Fruit fly (Drosophila melanogaster) whole organism, prepupa: Measurements from ENCODE around the gene Gr32a.

Source experiments
- CG16779 ChIP-seq: fragments of 200-800 bp; sonication (Bioruptor generic); optimal IDR thresholded peaks from 3 replicates; lab custom pipeline; 2017; ENCODE audit warnings: missing biosample characterization, mild to moderate bottlenecking, missing genetic modification characterization
- Met ChIP-seq: fragments of 200-800 bp; sonication (Bioruptor generic); optimal IDR thresholded peaks from 3 replicates; lab custom pipeline; 2016; ENCODE audit warnings: missing biosample characterization, missing genetic modification characterization

DNA sequence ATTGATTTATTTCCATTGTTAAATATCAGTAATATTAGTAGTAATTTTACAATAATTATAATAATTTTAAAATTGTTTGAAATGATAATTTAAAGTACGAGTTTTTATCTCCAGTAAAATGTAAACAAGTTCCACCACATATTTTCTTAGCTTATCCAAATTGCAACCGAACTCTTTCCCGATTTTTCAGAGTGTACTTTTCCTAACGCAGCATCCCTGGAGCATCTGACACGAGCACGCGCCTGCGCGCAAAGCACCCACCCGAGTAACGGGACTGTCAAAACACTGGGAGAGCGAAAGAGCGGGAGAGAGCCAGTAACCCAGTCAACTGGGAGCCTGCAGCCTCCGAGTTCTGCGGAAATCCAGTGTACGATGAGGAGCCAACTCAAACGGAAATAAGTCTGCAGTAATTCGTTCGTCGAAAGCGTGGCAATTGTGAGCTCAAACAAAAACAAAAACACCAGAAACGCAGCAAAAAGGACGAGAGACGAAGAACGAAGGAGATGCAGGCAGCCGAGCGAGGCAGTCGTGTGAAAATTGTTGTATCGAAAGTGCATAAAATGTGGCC, 27.4 kb upstream of the Gr32a start, which contains the start of gene CG16854:
- TF ChIP-seq Met (GFP tag; lab: Kevin White, UChicago): no peak
- TF ChIP-seq CG16779: no peak
